Fruit fly (Drosophila melanogaster) whole organism, embryonic: ENCODE data around the gene CG1801.

ENCODE experiments used
- ATbp ChIP-seq: fragments of 200-800 bp; sonication (Bioruptor generic); optimal IDR thresholded peaks from 2 replicates; lab custom pipeline; 2017; ENCODE audit warnings: missing biosample characterization, mild to moderate bottlenecking, missing genetic modification characterization, missing genetic modification reagents
- Abd-B ChIP-seq: fragments of 200-800 bp; sonication (Bioruptor generic); optimal IDR thresholded peaks from 2 replicates; lab custom pipeline; 2018; ENCODE audit warnings: missing biosample characterization, mild to moderate bottlenecking, missing genetic modification characterization, moderate library complexity
- CG10431 ChIP-seq: fragments of 200-800 bp; sonication (Bioruptor generic); optimal IDR thresholded peaks from 3 replicates; lab custom pipeline; 2018; ENCODE audit warnings: missing biosample characterization, mild to moderate bottlenecking, missing genetic modification characterization
- CG11398 ChIP-seq: fragments of 200-800 bp; sonication (Bioruptor generic); optimal IDR thresholded peaks from 2 replicates; lab custom pipeline; 2016; ENCODE audit warnings: missing biosample characterization, missing genetic modification characterization
- CG11456 ChIP-seq: fragments of 200-800 bp; sonication (Bioruptor generic); IDR thresholded peaks from 3 replicates; pipeline ENCODE4 v1.3.6; 2022; ENCODE audit warnings: missing biosample characterization, missing genetic modification characterization
- CG12071 ChIP-seq: fragments of 200-800 bp; sonication (Bioruptor generic); optimal IDR thresholded peaks from 3 replicates; lab custom pipeline; 2018; ENCODE audit warnings: missing biosample characterization, mild to moderate bottlenecking, missing genetic modification characterization
- CG12942 ChIP-seq: fragments of 200-800 bp; sonication (Bioruptor generic); optimal IDR thresholded peaks from 3 replicates; lab custom pipeline; 2016; ENCODE audit warnings: missing biosample characterization, missing genetic modification characterization
- CG1647 ChIP-seq: fragments of 200-800 bp; sonication (Bioruptor generic); optimal IDR thresholded peaks from 3 replicates; lab custom pipeline; 2016; ENCODE audit warnings: missing biosample characterization, missing genetic modification characterization
- CG2889 ChIP-seq: fragments of 200-800 bp; sonication (Bioruptor generic); IDR thresholded peaks from 3 replicates; pipeline ENCODE4 v1.3.6; 2022; ENCODE audit warnings: missing biosample characterization, missing genetic modification characterization
- CG30431 ChIP-seq: fragments of 200-800 bp; sonication (Bioruptor generic); optimal IDR thresholded peaks from 2 replicates; lab custom pipeline; 2017; ENCODE audit warnings: missing biosample characterization, missing genetic modification characterization
- CG3281 ChIP-seq: fragments of 200-800 bp; sonication (Bioruptor generic); optimal IDR thresholded peaks from 3 replicates; lab custom pipeline; 2017; ENCODE audit warnings: missing biosample characterization, mild to moderate bottlenecking, missing genetic modification characterization
- CG6791 ChIP-seq: fragments of 200-800 bp; sonication (Bioruptor generic); IDR thresholded peaks from 3 replicates; pipeline ENCODE4 v1.3.6; 2022; ENCODE audit warnings: missing biosample characterization, missing genetic modification characterization; ENCODE audit not compliant: partially characterized antibody
- CG6854 ChIP-seq: fragments of 200-800 bp; sonication (Bioruptor generic); optimal IDR thresholded peaks from 3 replicates; lab custom pipeline; 2017; ENCODE audit warnings: missing biosample characterization, mild to moderate bottlenecking, missing genetic modification characterization
- CG7271 ChIP-seq: fragments of 200-800 bp; sonication (Bioruptor generic); optimal IDR thresholded peaks from 2 replicates; lab custom pipeline; 2018; ENCODE audit warnings: missing biosample characterization, mild to moderate bottlenecking, missing genetic modification characterization, moderate library complexity
- CG8290 ChIP-seq, 3 experiments: fragments of 200-800 bp; sonication (Bioruptor generic); optimal IDR thresholded peaks; 2 replicates each; lab custom pipeline; 2016 to 2019; ENCODE audit warnings: missing biosample characterization in 3 of 3, missing genetic modification characterization in 3 of 3, mild to moderate bottlenecking in 2 of 3, moderate library complexity in 1 of 3
- Ets65A ChIP-seq: fragments of 200-800 bp; sonication (Bioruptor generic); peaks from one replicate; lab custom pipeline; 2016; ENCODE audit warnings: missing biosample characterization, missing genetic modification characterization
- HLH4C ChIP-seq: fragments of 200-800 bp; sonication (Bioruptor generic); IDR thresholded peaks from 3 replicates; pipeline ENCODE4 v1.3.6; 2022; ENCODE audit warnings: missing biosample characterization, missing genetic modification characterization; ENCODE audit not compliant: partially characterized antibody
- HmgD ChIP-seq: fragments of 200-800 bp; sonication (Bioruptor generic); optimal IDR thresholded peaks from 3 replicates; lab custom pipeline; 2016; ENCODE audit warnings: missing biosample characterization, missing genetic modification characterization
- Hr3 ChIP-seq: fragments of 200-800 bp; sonication (Bioruptor generic); optimal IDR thresholded peaks from 3 replicates; lab custom pipeline; 2016; ENCODE audit warnings: missing biosample characterization, missing genetic modification characterization
- Meics ChIP-seq: fragments of 200-800 bp; sonication (Bioruptor generic); optimal IDR thresholded peaks from 2 replicates; lab custom pipeline; 2017; ENCODE audit warnings: missing biosample characterization, mild to moderate bottlenecking, missing genetic modification characterization
- PHDP ChIP-seq: fragments of 200-800 bp; sonication (Bioruptor generic); optimal IDR thresholded peaks from 3 replicates; lab custom pipeline; 2018; ENCODE audit warnings: missing biosample characterization, mild to moderate bottlenecking, missing genetic modification characterization, moderate library complexity
- Scr ChIP-seq: fragments of 200-800 bp; sonication (Bioruptor generic); IDR thresholded peaks from 2 replicates; pipeline ENCODE4 v1.3.6; 2022; ENCODE audit warnings: missing biosample characterization, missing genetic modification characterization; ENCODE audit not compliant: partially characterized antibody
- Sox102F ChIP-seq: fragments of 200-800 bp; sonication (Bioruptor generic); optimal IDR thresholded peaks from 2 replicates; lab custom pipeline; 2018; ENCODE audit warnings: missing biosample characterization, mild to moderate bottlenecking, missing genetic modification characterization, moderate library complexity
- Stat92E ChIP-seq, 3 experiments: fragments of >200 bp in 2 of 3; fragments of 200-800 bp in 1 of 3; sonication (Bioruptor generic) in 1 of 3; optimal IDR thresholded peaks; 2 replicates each; lab custom pipeline; 2017 to 2019; ENCODE audit warnings: missing biosample characterization in 3 of 3, missing genetic modification characterization in 3 of 3, mild to moderate bottlenecking in 1 of 3, moderate library complexity in 1 of 3
- Taf1 ChIP-seq: fragments of 200-800 bp; sonication (Bioruptor generic); IDR thresholded peaks from 2 replicates; pipeline ENCODE4 v1.3.6; 2022; ENCODE audit warnings: missing biosample characterization, missing genetic modification characterization
- Xbp1 ChIP-seq: fragments of 200-800 bp; sonication (Bioruptor generic); optimal IDR thresholded peaks from 3 replicates; lab custom pipeline; 2016; ENCODE audit warnings: missing biosample characterization, mild to moderate bottlenecking, missing genetic modification characterization
- ara ChIP-seq: fragments of 200-800 bp; sonication (Bioruptor generic); IDR thresholded peaks from 2 replicates; pipeline ENCODE4 v1.3.6; 2022; ENCODE audit warnings: missing biosample characterization, missing genetic modification characterization
- ash1 ChIP-seq: fragments of 200-800 bp; sonication (Bioruptor generic); optimal IDR thresholded peaks from 2 replicates; lab custom pipeline; 2018; ENCODE audit warnings: missing biosample characterization, mild to moderate bottlenecking, missing genetic modification characterization
- bowl ChIP-seq: fragments of 200-800 bp; sonication (Bioruptor generic); IDR thresholded peaks from 2 replicates; pipeline ENCODE4 v1.3.6; 2022; ENCODE audit warnings: missing biosample characterization, missing genetic modification characterization
- bsh ChIP-seq, 2 experiments: fragments of 200-800 bp; sonication (Bioruptor generic); optimal IDR thresholded peaks; 2 replicates each; lab custom pipeline; 2017 to 2018; ENCODE audit warnings: mild to moderate bottlenecking in 2 of 2, missing biosample characterization in 2 of 2, missing genetic modification characterization in 2 of 2, moderate library complexity in 1 of 2
- cas ChIP-seq: fragments of 200-800 bp; sonication (Bioruptor generic); IDR thresholded peaks from 2 replicates; pipeline ENCODE4 v1.3.6; 2022; ENCODE audit warnings: missing biosample characterization, missing genetic modification characterization
- croc ChIP-seq: fragments of 200-800 bp; sonication (Bioruptor generic); conservative IDR thresholded peaks from 3 replicates; pipeline ENCODE4 v1.3.6; 2022; ENCODE audit warnings: missing biosample characterization, missing genetic modification characterization
- fd102C ChIP-seq: fragments of 200-800 bp; sonication (Bioruptor generic); optimal IDR thresholded peaks from 2 replicates; lab custom pipeline; 2018; ENCODE audit warnings: missing biosample characterization, mild to moderate bottlenecking, missing genetic modification characterization, moderate library complexity
- fd3F ChIP-seq: fragments of 200-800 bp; sonication (Bioruptor generic); optimal IDR thresholded peaks from 2 replicates; lab custom pipeline; 2018; ENCODE audit warnings: missing biosample characterization, mild to moderate bottlenecking, missing genetic modification characterization, moderate library complexity
- ftz-f1 ChIP-seq: fragments of 200-800 bp; sonication (Bioruptor generic); optimal IDR thresholded peaks from 2 replicates; lab custom pipeline; 2016; ENCODE audit warnings: missing biosample characterization, missing genetic modification characterization
- gce ChIP-seq: fragments of 200-800 bp; sonication (Bioruptor generic); IDR thresholded peaks from 3 replicates; pipeline ENCODE4 v1.3.6; 2022; ENCODE audit warnings: missing biosample characterization, missing genetic modification characterization
- jing ChIP-seq: fragments of 200-800 bp; sonication (Bioruptor generic); optimal IDR thresholded peaks from 2 replicates; lab custom pipeline; 2018; ENCODE audit warnings: missing biosample characterization, mild to moderate bottlenecking, missing genetic modification characterization
- klu ChIP-seq: fragments of 200-800 bp; sonication (Bioruptor generic); IDR thresholded peaks from 2 replicates; pipeline ENCODE4 v1.3.6; 2022; ENCODE audit warnings: missing biosample characterization, missing genetic modification characterization
- nau ChIP-seq: fragments of 200-800 bp; sonication (Bioruptor generic); optimal IDR thresholded peaks from 3 replicates; lab custom pipeline; 2017; ENCODE audit warnings: missing biosample characterization, mild to moderate bottlenecking, missing genetic modification characterization, missing genetic modification reagents
- pan ChIP-seq, 4 experiments: fragments of >200 bp in 3 of 4; fragments of 200-800 bp in 1 of 4; sonication (Bioruptor generic) in 1 of 4; optimal IDR thresholded peaks in 3 of 4; IDR thresholded peaks in 1 of 4; 2 replicates each; pipeline versions ENCODE4 v1.3.6 to Lab custom; 2017 to 2022; ENCODE audit warnings: missing biosample characterization in 2 of 4, missing genetic modification characterization in 2 of 4, mixed read lengths in 1 of 4
- prd ChIP-seq, 3 experiments: fragments of >200 bp in 2 of 3; fragments of 200-800 bp in 1 of 3; sonication (Bioruptor generic) in 1 of 3; optimal IDR thresholded peaks in 2 of 3; IDR thresholded peaks in 1 of 3; 2 replicates in 2 of 3; 3 replicates in 1 of 3; pipeline versions ENCODE4 v1.3.6 to Lab custom; 2017 to 2022; ENCODE audit warnings: missing biosample characterization in 1 of 3, missing genetic modification characterization in 1 of 3
- pros ChIP-seq: fragments of 200-800 bp; sonication (Bioruptor generic); optimal IDR thresholded peaks from 3 replicates; lab custom pipeline; 2019; ENCODE audit warnings: missing biosample characterization, mild to moderate bottlenecking, missing genetic modification characterization, moderate library complexity
- ranshi ChIP-seq: fragments of 200-800 bp; sonication (Bioruptor generic); IDR thresholded peaks from 2 replicates; pipeline ENCODE4 v1.3.6; 2022; ENCODE audit warnings: missing biosample characterization, missing genetic modification characterization
- schlank ChIP-seq: fragments of 200-800 bp; sonication (Bioruptor generic); optimal IDR thresholded peaks from 2 replicates; lab custom pipeline; 2018; ENCODE audit warnings: missing biosample characterization, mild to moderate bottlenecking, missing genetic modification characterization
- sqz ChIP-seq: fragments of 200-800 bp; sonication (Bioruptor generic); optimal IDR thresholded peaks from 3 replicates; lab custom pipeline; 2018; ENCODE audit warnings: missing biosample characterization, mild to moderate bottlenecking, missing genetic modification characterization
- toy ChIP-seq: fragments of 200-800 bp; sonication (Bioruptor generic); IDR thresholded peaks from 2 replicates; pipeline ENCODE4 v1.3.6; 2022; ENCODE audit warnings: missing biosample characterization, missing genetic modification characterization
- tx ChIP-seq: fragments of 200-800 bp; sonication (Bioruptor generic); optimal IDR thresholded peaks from 2 replicates; lab custom pipeline; 2016; ENCODE audit warnings: missing biosample characterization, missing genetic modification characterization
- wdn ChIP-seq: fragments of 200-800 bp; sonication (Bioruptor generic); IDR thresholded peaks from 2 replicates; pipeline ENCODE4 v1.3.6; 2022; ENCODE audit warnings: missing biosample characterization, missing genetic modification characterization

The CG1801 gene

DNA sequence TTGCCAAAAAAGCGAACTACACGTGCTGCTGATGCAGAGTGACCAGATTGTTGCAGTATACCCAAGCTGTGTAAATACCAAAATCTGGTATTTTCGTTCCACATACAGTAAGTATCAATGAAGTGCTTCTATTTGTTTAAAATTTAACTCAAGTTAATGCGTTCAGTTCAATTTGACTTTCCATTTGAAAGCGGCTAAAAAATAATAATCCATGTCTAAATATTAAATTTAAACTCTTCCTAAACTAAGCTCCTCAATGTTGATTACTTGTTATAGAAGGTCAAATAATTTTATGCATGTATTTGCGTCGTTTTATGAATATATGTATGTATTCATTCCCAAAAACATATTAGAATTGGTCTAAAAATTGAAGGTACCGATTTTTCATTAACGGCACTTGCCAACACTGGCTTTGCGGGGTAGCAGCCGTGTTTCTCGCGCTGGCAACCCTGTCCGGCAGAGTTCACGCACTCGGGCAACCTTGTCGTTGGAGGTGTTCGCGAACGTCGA lies 32.5 kb upstream of the CG1801 start, which contains the start of the genes peng and sol:
peng (minus strand) TSS at position 44 of the 510 bp plus-strand sequence.
sol (plus strand) TSS at position 481 of the 510 bp plus-strand sequence.
- TF ChIP-seq Sox102F (GFP tag; lab: Kevin White, UChicago) (peak; percentile 69), ftz-f1 (GFP tag; lab: Kevin White, UChicago) (peak; percentile 49), ATbp (GFP tag; lab: Kevin White, UChicago) (no peak), Scr (GFP tag; lab: Robert Waterston, UW) (no peak), ash1 (GFP tag; lab: Kevin White, UChicago) (no peak), CG3281 (GFP tag; lab: Kevin White, UChicago) (peak; percentile 71), Taf1 (GFP tag; lab: Robert Waterston, UW) (no peak), tx (GFP tag; lab: Kevin White, UChicago) (peak; percentile 65), CG30431 (GFP tag; lab: Kevin White, UChicago) (peak; percentile 56), ara (peak; percentile 48; the same call in 1 of the 2 replicates), CG2889 (GFP tag; lab: Robert Waterston, UW) (peak; percentile 65; the same call in 1 of the 3 replicates), schlank (tag; lab: Kevin White, UChicago) (peak; percentile 47), sqz (GFP tag; lab: Kevin White, UChicago) (no peak), CG11456 (GFP tag; lab: Robert Waterston, UW) (no peak; the same call in 2 of the 3 replicates), CG6791 (GFP tag; lab: Robert Waterston, UW) (peak; percentile 73), HLH4C (no peak), Ets65A (GFP tag; lab: Kevin White, UChicago) (peak; percentile 96), croc (peak; percentile 22; the same call in 1 of the 3 replicates), CG8290 (GFP tag; optimal IDR thresholded peaks at IDR 0.05; lab: Kevin White, UChicago) (peak; percentile 100), CG8290 (tag; optimal IDR thresholded peaks at IDR 0.05; lab: Kevin White, UChicago) (peak; percentile 98 to 100), toy (GFP tag; lab: Robert Waterston, UW) (no peak), gce (GFP tag; lab: Robert Waterston, UW) (no peak), pan (optimal IDR thresholded peaks at IDR 0.05; lab: Kevin White, UChicago) (no peak), pan (GFP tag; optimal IDR thresholded peaks at IDR 0.05 in 1 of 2, IDR thresholded peaks at IDR 0.05 in 1 of 2) (peak in 1 of 2 experiments; percentile 61), CG10431 (GFP tag; lab: Kevin White, UChicago) (peak; percentile 21), Hr3 (peak; percentile 76), prd (optimal IDR thresholded peaks at IDR 0.05; lab: Kevin White, UChicago) (no peak), prd (GFP tag; IDR thresholded peaks at IDR 0.05; lab: Robert Waterston, UW) (peak; percentile 69; the same call in 2 of the 3 replicates), bsh (GFP tag; optimal IDR thresholded peaks at IDR 0.05; lab: Kevin White, UChicago) (peak in 1 of 2 experiments; percentile 65), nau (GFP tag; lab: Kevin White, UChicago) (no peak), fd102C (GFP tag; lab: Kevin White, UChicago) (no peak), Stat92E (GFP tag; optimal IDR thresholded peaks at IDR 0.05; lab: Kevin White, UChicago) (no peak), CG11398 (no peak), jing (GFP tag; lab: Kevin White, UChicago) (no peak), CG12071 (no peak), CG12942 (GFP tag; lab: Kevin White, UChicago) (peak; percentile 78), Meics (GFP tag; lab: Kevin White, UChicago) (peak; percentile 72), cas (GFP tag; lab: Robert Waterston, UW) (no peak), Abd-B (GFP tag; lab: Kevin White, UChicago) (peak; percentile 72), bowl (no peak), HmgD (GFP tag; lab: Kevin White, UChicago) (peak; percentile 35), fd3F (GFP tag; lab: Kevin White, UChicago) (peak; percentile 44), wdn (peak; percentile 56), CG7271 (peak; percentile 12), ranshi (GFP tag; lab: Robert Waterston, UW) (peak; percentile 57; the same call in 1 of the 2 replicates), CG1647 (peak; percentile 40), CG6854 (GFP tag; lab: Kevin White, UChicago) (peak; percentile 38), pros (GFP tag; lab: Kevin White, UChicago) (no peak), PHDP (tag; lab: Kevin White, UChicago) (peak; percentile 66), klu (GFP tag; lab: Robert Waterston, UW) (peak; percentile 52), Xbp1 (GFP tag; lab: Kevin White, UChicago) (peak; percentile 84)
